Worm (Caenorhabditis elegans): ENCODE data around the gene DH11.5.

DH11.5 gene

ce11 chrII:7986928-7987327, 10.5 kb downstream of the DH11.5 start:
- no peak for TF ChIP-seq ama-1 (optimal IDR thresholded peaks at IDR 0.05)
- no peak for TF ChIP-seq unc-39 (tag; optimal IDR thresholded peaks at IDR 0.05)
- no peak for TF ChIP-seq ztf-11 (tag; optimal IDR thresholded peaks at IDR 0.05)
- TF ChIP-seq ceh-82 (tag; optimal IDR thresholded peaks at IDR 0.05), result no peak
- TF ChIP-seq fos-1 (tag; optimal IDR thresholded peaks at IDR 0.05), result no peak
- no peak for TF ChIP-seq unc-55 (GFP tag; optimal IDR thresholded peaks at IDR 0.05)
- no peak for TF ChIP-seq blmp-1 (tag; optimal IDR thresholded peaks at IDR 0.05; ENCODE audit: insufficient read depth)
- no peak for TF ChIP-seq ZK546.5 (tag; optimal IDR thresholded peaks at IDR 0.05)
- TF ChIP-seq lin-11 (tag; optimal IDR thresholded peaks at IDR 0.05), result no peak
- TF ChIP-seq sma-9 (GFP tag; optimal IDR thresholded peaks at IDR 0.05), result no peak
- no peak for TF ChIP-seq sma-9 (tag; optimal IDR thresholded peaks at IDR 0.05)
- no peak for TF ChIP-seq sem-4 (tag; optimal IDR thresholded peaks at IDR 0.05)
- TF ChIP-seq zag-1 (tag; optimal IDR thresholded peaks at IDR 0.05), result no peak
- TF ChIP-seq alr-1 (tag; optimal IDR thresholded peaks at IDR 0.05), result no peak
- TF ChIP-seq crh-2 (tag; optimal IDR thresholded peaks at IDR 0.05), result no peak

ce11 chrII:7990192-7990591, 13.8 kb downstream of the DH11.5 start:
- no peak for TF ChIP-seq crh-2 (tag; optimal IDR thresholded peaks at IDR 0.05)
- no peak for TF ChIP-seq Y55F3AM.14 (GFP tag; optimal IDR thresholded peaks at IDR 0.05)
- no peak for TF ChIP-seq ama-1 (optimal IDR thresholded peaks at IDR 0.05)
- no peak for TF ChIP-seq unc-39 (tag; optimal IDR thresholded peaks at IDR 0.05)
- TF ChIP-seq nhr-21 (tag; optimal IDR thresholded peaks at IDR 0.05), result no peak
- TF ChIP-seq lin-13 (GFP tag; optimal IDR thresholded peaks at IDR 0.05), result no peak
- TF ChIP-seq unc-62 (GFP tag; optimal IDR thresholded peaks at IDR 0.05), result no peak
- TF ChIP-seq F13H6.1 (tag; optimal IDR thresholded peaks at IDR 0.05), result no peak
- no peak for TF ChIP-seq nhr-77 (tag; optimal IDR thresholded peaks at IDR 0.05)
- no peak for TF ChIP-seq nhr-6 (tag; optimal IDR thresholded peaks at IDR 0.05)
- no peak for TF ChIP-seq gmeb-1 (tag; optimal IDR thresholded peaks at IDR 0.05)
- TF ChIP-seq nhr-25 (tag; optimal IDR thresholded peaks at IDR 0.05), result no peak
- TF ChIP-seq nhr-10 (tag; optimal IDR thresholded peaks at IDR 0.05), result no peak
- no peak for TF ChIP-seq elt-1 (tag; optimal IDR thresholded peaks at IDR 0.05)
- TF ChIP-seq nhr-23 (tag; optimal IDR thresholded peaks at IDR 0.05), result no peak
- TF ChIP-seq unc-55 (GFP tag; optimal IDR thresholded peaks at IDR 0.05), result no peak
- no peak for TF ChIP-seq peb-1 (tag; optimal IDR thresholded peaks at IDR 0.05)
- TF ChIP-seq nhr-129 (tag; optimal IDR thresholded peaks at IDR 0.05), result no peak
- TF ChIP-seq fos-1 (tag; optimal IDR thresholded peaks at IDR 0.05), result no peak

- TF ChIP-seq elt-3 (tag; optimal IDR thresholded peaks at IDR 0.05) (no peak), lin-13 (GFP tag; optimal IDR thresholded peaks at IDR 0.05) (no peak), nhr-25 (tag; optimal IDR thresholded peaks at IDR 0.05) (no peak), nhr-6 (tag; optimal IDR thresholded peaks at IDR 0.05) (no peak), nhr-11 (tag; optimal IDR thresholded peaks at IDR 0.05) (no peak), sma-9 (GFP tag; optimal IDR thresholded peaks at IDR 0.05) (no peak), sma-9 (tag; optimal IDR thresholded peaks at IDR 0.05) (no peak), ceh-82 (tag; optimal IDR thresholded peaks at IDR 0.05) (no peak), ztf-4 (tag; optimal IDR thresholded peaks at IDR 0.05) (no peak)
Measured at ce11 chrII:7991279-7991678, 14.9 kb downstream of the DH11.5 start.

DNA sequence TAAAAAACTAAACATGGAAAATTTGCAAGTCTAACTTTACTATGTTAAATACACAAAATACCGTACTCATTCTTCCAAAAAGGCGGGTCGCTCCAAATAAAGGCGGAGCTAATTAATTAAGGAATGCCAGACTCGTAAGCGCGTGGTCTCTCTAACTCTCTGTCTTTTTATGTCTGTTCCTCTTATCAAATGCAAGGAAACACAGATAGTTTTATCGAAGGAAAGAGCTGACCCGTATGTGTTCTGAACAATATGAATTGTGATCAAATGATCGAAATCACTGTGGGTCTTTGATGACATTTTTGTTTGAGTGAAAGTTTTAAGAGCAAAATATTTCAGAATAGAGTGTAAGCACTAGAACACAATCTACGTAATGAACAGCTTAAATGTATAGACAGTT, 25.0 kb downstream of the DH11.5 start:
- TF ChIP-seq nhr-237 (tag; optimal IDR thresholded peaks at IDR 0.05), result no peak
- no peak for TF ChIP-seq lin-11 (tag; optimal IDR thresholded peaks at IDR 0.05)
- no peak for TF ChIP-seq ztf-4 (tag; optimal IDR thresholded peaks at IDR 0.05)
- no peak for TF ChIP-seq alr-1 (tag; optimal IDR thresholded peaks at IDR 0.05)
- TF ChIP-seq lin-39 (tag; optimal IDR thresholded peaks at IDR 0.05), result no peak
- TF ChIP-seq fos-1 (tag; optimal IDR thresholded peaks at IDR 0.05), result peak; percentile 64
- TF ChIP-seq dmd-4 (tag; optimal IDR thresholded peaks at IDR 0.05), result no peak
- no peak for TF ChIP-seq F13H6.1 (tag; optimal IDR thresholded peaks at IDR 0.05)
- no peak for TF ChIP-seq nhr-77 (tag; optimal IDR thresholded peaks at IDR 0.05)
- peak; percentile 61 for TF ChIP-seq sma-9 (GFP tag; optimal IDR thresholded peaks at IDR 0.05)
- TF ChIP-seq sma-9 (tag; optimal IDR thresholded peaks at IDR 0.05), result no peak

- TF ChIP-seq C34F6.9 (tag; optimal IDR thresholded peaks at IDR 0.05) (no peak), blmp-1 (tag; optimal IDR thresholded peaks at IDR 0.05; ENCODE audit: insufficient read depth) (no peak), peb-1 (tag; optimal IDR thresholded peaks at IDR 0.05) (no peak), mdl-1 (tag; optimal IDR thresholded peaks at IDR 0.05) (no peak), nhr-21 (tag; optimal IDR thresholded peaks at IDR 0.05) (no peak), lin-11 (tag; optimal IDR thresholded peaks at IDR 0.05) (no peak), ceh-16 (tag; optimal IDR thresholded peaks at IDR 0.05) (no peak), lsy-2 (tag; optimal IDR thresholded peaks at IDR 0.05) (no peak), sma-3 (GFP tag; optimal IDR thresholded peaks at IDR 0.05) (no peak), nhr-237 (tag; optimal IDR thresholded peaks at IDR 0.05) (no peak), crh-2 (tag; optimal IDR thresholded peaks at IDR 0.05) (no peak), elt-1 (tag; optimal IDR thresholded peaks at IDR 0.05) (no peak), ZK546.5 (tag; optimal IDR thresholded peaks at IDR 0.05) (no peak), nhr-11 (tag; optimal IDR thresholded peaks at IDR 0.05) (no peak), nhr-77 (tag; optimal IDR thresholded peaks at IDR 0.05) (no peak), dmd-4 (tag; optimal IDR thresholded peaks at IDR 0.05) (no peak), mbf-1 (tag; optimal IDR thresholded peaks at IDR 0.05) (no peak), unc-39 (tag; optimal IDR thresholded peaks at IDR 0.05) (no peak), ztf-1 (GFP tag; conservative IDR thresholded peaks at IDR 0.05) (no peak)
Measured at ce11 chrII:8004157-8004556, 27.7 kb downstream of the DH11.5 start, which contains the start of gene pgp-11. pgp-11 (minus strand) TSS chrII:8004257.

Measured in whole organism, L2 larva.